Fruit fly (Drosophila melanogaster) whole organism, embryonic: ENCODE results near the gene CG15283.
A peak's percentile ranks its signal among the peaks of the same experiment; 100 is the strongest.

ENCODE experiments used
- Awh ChIP-seq: fragments of 200-800 bp; sonication (Bioruptor generic); IDR thresholded peaks from 2 replicates; pipeline ENCODE4, ENCODE4 v1.3.6; 2022; ENCODE audit warnings: missing biosample characterization, missing genetic modification characterization
- B-H1 ChIP-seq: fragments of 200-800 bp; sonication (Bioruptor generic); IDR thresholded peaks from 3 replicates; pipeline ENCODE4 v1.3.6; 2022; ENCODE audit warnings: missing biosample characterization, missing genetic modification characterization
- Bgb ChIP-seq: fragments of 200-800 bp; sonication (Bioruptor generic); IDR thresholded peaks from 2 replicates; pipeline ENCODE4 v1.3.6; 2022; ENCODE audit warnings: missing biosample characterization, missing genetic modification characterization; ENCODE audit not compliant: partially characterized antibody
- BtbVII ChIP-seq: fragments of 200-800 bp; sonication (Bioruptor generic); optimal IDR thresholded peaks from 3 replicates; lab custom pipeline; 2017; ENCODE audit warnings: missing biosample characterization, mild to moderate bottlenecking, missing genetic modification characterization
- CG12155 ChIP-seq: fragments of 200-800 bp; sonication (Bioruptor generic); optimal IDR thresholded peaks from 3 replicates; lab custom pipeline; 2016; ENCODE audit warnings: missing biosample characterization, missing genetic modification characterization
- CG14710 ChIP-seq: fragments of 200-800 bp; sonication (Bioruptor generic); optimal IDR thresholded peaks from 3 replicates; lab custom pipeline; 2019; ENCODE audit warnings: missing biosample characterization, mild to moderate bottlenecking, missing genetic modification characterization, moderate library complexity
- CG15479 ChIP-seq: fragments of 200-800 bp; sonication (Bioruptor generic); optimal IDR thresholded peaks from 3 replicates; lab custom pipeline; 2019; ENCODE audit warnings: missing biosample characterization, mild to moderate bottlenecking, missing genetic modification characterization, moderate library complexity
- CG1647 ChIP-seq: fragments of 200-800 bp; sonication (Bioruptor generic); optimal IDR thresholded peaks from 3 replicates; lab custom pipeline; 2016; ENCODE audit warnings: missing biosample characterization, missing genetic modification characterization
- CG1792 ChIP-seq: fragments of 200-800 bp; sonication (Bioruptor generic); optimal IDR thresholded peaks from 2 replicates; lab custom pipeline; 2016; ENCODE audit warnings: missing biosample characterization, missing genetic modification characterization
- CG2129 ChIP-seq: fragments of 200-800 bp; sonication (Bioruptor generic); IDR thresholded peaks from 2 replicates; pipeline ENCODE4 v1.3.6; 2022; ENCODE audit warnings: missing biosample characterization, missing genetic modification characterization; ENCODE audit not compliant: partially characterized antibody
- CG30020 ChIP-seq: fragments of 200-800 bp; optimal IDR thresholded peaks from 2 replicates; lab custom pipeline; 2019; ENCODE audit warnings: missing biosample characterization, mild to moderate bottlenecking, missing genetic modification characterization, moderate library complexity
- CG31441 ChIP-seq: fragments of 200-800 bp; sonication (Bioruptor generic); IDR thresholded peaks from 2 replicates; pipeline ENCODE4 v1.3.6; 2022; ENCODE audit warnings: missing biosample characterization, missing genetic modification characterization
- CG33213 ChIP-seq: fragments of 200-800 bp; sonication (Bioruptor generic); optimal IDR thresholded peaks from 3 replicates; lab custom pipeline; 2016; ENCODE audit warnings: missing biosample characterization, missing genetic modification characterization
- CG3407 ChIP-seq: fragments of 200-800 bp; sonication (Bioruptor generic); optimal IDR thresholded peaks from 2 replicates; lab custom pipeline; 2018; ENCODE audit warnings: missing biosample characterization, mild to moderate bottlenecking, missing genetic modification characterization
- CG4360 ChIP-seq: fragments of 200-800 bp; sonication (Bioruptor generic); IDR thresholded peaks from 2 replicates; pipeline ENCODE4 v1.3.6; 2022; ENCODE audit warnings: missing biosample characterization, missing genetic modification characterization
- CG4707 ChIP-seq: fragments of 200-800 bp; sonication (Bioruptor generic); optimal IDR thresholded peaks from 2 replicates; lab custom pipeline; 2018; ENCODE audit warnings: missing biosample characterization, mild to moderate bottlenecking, missing genetic modification characterization, moderate library complexity
- CG5180 ChIP-seq: fragments of 200-800 bp; sonication (Bioruptor generic); optimal IDR thresholded peaks from 3 replicates; lab custom pipeline; 2017; ENCODE audit warnings: missing biosample characterization, missing genetic modification characterization, mild to moderate bottlenecking, moderate library complexity, missing genetic modification reagents
- CG7963 ChIP-seq: fragments of 200-800 bp; sonication (Bioruptor generic); IDR thresholded peaks from 3 replicates; pipeline ENCODE4 v1.3.6; 2022; ENCODE audit warnings: missing biosample characterization, missing genetic modification characterization; ENCODE audit not compliant: partially characterized antibody
- CG7987 ChIP-seq: fragments of 200-800 bp; sonication (Bioruptor generic); optimal IDR thresholded peaks from 2 replicates; lab custom pipeline; 2018; ENCODE audit warnings: missing biosample characterization, mild to moderate bottlenecking, missing genetic modification characterization, moderate library complexity
- CG8944 ChIP-seq: fragments of 200-800 bp; sonication (Bioruptor generic); optimal IDR thresholded peaks from 3 replicates; lab custom pipeline; 2016; ENCODE audit warnings: missing biosample characterization, missing genetic modification characterization
- CoRest ChIP-seq: fragments of 200-800 bp; sonication (Bioruptor generic); optimal IDR thresholded peaks from 3 replicates; lab custom pipeline; 2018; ENCODE audit warnings: missing biosample characterization, mild to moderate bottlenecking, missing genetic modification characterization, moderate library complexity
- Drgx ChIP-seq: fragments of 200-800 bp; sonication (Bioruptor generic); IDR thresholded peaks from 2 replicates; pipeline ENCODE4 v1.3.6; 2022; ENCODE audit warnings: missing biosample characterization, missing genetic modification characterization
- E2f1 ChIP-seq: fragments of 200-800 bp; sonication (Bioruptor generic); IDR thresholded peaks from 2 replicates; pipeline ENCODE4 v1.3.6; 2022; ENCODE audit warnings: missing biosample characterization, missing genetic modification characterization
- Ets97D ChIP-seq: fragments of 200-800 bp; sonication (Bioruptor generic); optimal IDR thresholded peaks from 3 replicates; lab custom pipeline; 2016; ENCODE audit warnings: missing biosample characterization, missing genetic modification characterization
- Hr78 ChIP-seq, 2 experiments: fragments of 200-800 bp in 1 of 2; fragments of >200 bp in 1 of 2; sonication (Bioruptor generic) in 1 of 2; optimal IDR thresholded peaks; 2 replicates each; lab custom pipeline; 2017 to 2019; ENCODE audit warnings: missing biosample characterization in 2 of 2, missing genetic modification characterization in 2 of 2, mild to moderate bottlenecking in 1 of 2, moderate library complexity in 1 of 2
- Lpt ChIP-seq: fragments of >200 bp; optimal IDR thresholded peaks from 2 replicates; lab custom pipeline; 2018; ENCODE audit warnings: missing biosample characterization, missing genetic modification characterization
- Oaz ChIP-seq: fragments of 200-800 bp; sonication (Bioruptor generic); IDR thresholded peaks from 2 replicates; pipeline ENCODE4 v1.3.6; 2022; ENCODE audit warnings: missing biosample characterization, missing genetic modification characterization
- Ravus ChIP-seq: fragments of 200-800 bp; sonication (Bioruptor generic); IDR thresholded peaks from 2 replicates; pipeline ENCODE4 v1.3.6; 2022; ENCODE audit warnings: missing biosample characterization, missing genetic modification characterization
- Rfx ChIP-seq: fragments of 200-800 bp; sonication (Bioruptor generic); IDR thresholded peaks from 2 replicates; pipeline ENCODE4 v1.3.6; 2022; ENCODE audit warnings: missing biosample characterization, missing genetic modification characterization
- Sry-δ ChIP-seq: fragments of 200-800 bp; sonication (Bioruptor generic); optimal IDR thresholded peaks from 2 replicates; lab custom pipeline; 2016; ENCODE audit warnings: missing biosample characterization, missing genetic modification characterization
- Ssrp ChIP-seq: fragments of 200-800 bp; sonication (Bioruptor generic); optimal IDR thresholded peaks from 2 replicates; lab custom pipeline; 2018; ENCODE audit warnings: missing biosample characterization, mild to moderate bottlenecking, missing genetic modification characterization, moderate library complexity
- ap ChIP-seq: fragments of 200-800 bp; sonication (Bioruptor generic); IDR thresholded peaks from 2 replicates; pipeline ENCODE4 v1.3.6; 2022; ENCODE audit warnings: missing biosample characterization, missing genetic modification characterization
- ato ChIP-seq: fragments of 200-800 bp; sonication (Bioruptor generic); IDR thresholded peaks from 2 replicates; pipeline ENCODE4 v1.3.6; 2022; ENCODE audit warnings: missing biosample characterization, missing genetic modification characterization; ENCODE audit not compliant: partially characterized antibody
- bowl ChIP-seq: fragments of 200-800 bp; sonication (Bioruptor generic); IDR thresholded peaks from 2 replicates; pipeline ENCODE4 v1.3.6; 2022; ENCODE audit warnings: missing biosample characterization, missing genetic modification characterization
- bsh ChIP-seq, 2 experiments: fragments of 200-800 bp; sonication (Bioruptor generic); optimal IDR thresholded peaks; 2 replicates each; lab custom pipeline; 2017 to 2018; ENCODE audit warnings: mild to moderate bottlenecking in 2 of 2, missing biosample characterization in 2 of 2, missing genetic modification characterization in 2 of 2, moderate library complexity in 1 of 2
- cad ChIP-seq: fragments of >200 bp; optimal IDR thresholded peaks from 2 replicates; lab custom pipeline; 2017; ENCODE audit warnings: missing biosample characterization, missing genetic modification characterization
- chm ChIP-seq: fragments of 200-800 bp; sonication (Bioruptor generic); IDR thresholded peaks from 2 replicates; pipeline ENCODE4 v1.3.6; 2022; ENCODE audit warnings: missing biosample characterization, missing genetic modification characterization
- crc ChIP-seq: fragments of 200-800 bp; sonication (Bioruptor generic); optimal IDR thresholded peaks from 2 replicates; lab custom pipeline; 2016; ENCODE audit warnings: missing biosample characterization, missing genetic modification characterization
- dm ChIP-seq: fragments of 200-800 bp; sonication (Bioruptor generic); optimal IDR thresholded peaks from 3 replicates; lab custom pipeline; 2016; ENCODE audit warnings: missing biosample characterization, missing genetic modification characterization
- dpn ChIP-seq, 2 experiments: fragments of 200-800 bp; sonication (Bioruptor generic); optimal IDR thresholded peaks; 3 replicates each; lab custom pipeline; 2016; ENCODE audit warnings: missing biosample characterization in 2 of 2, missing genetic modification characterization in 2 of 2
- gsb ChIP-seq: fragments of 200-800 bp; sonication (Bioruptor generic); IDR thresholded peaks from 2 replicates; pipeline ENCODE4 v1.3.6; 2022; ENCODE audit warnings: missing biosample characterization, missing genetic modification characterization
- hbn ChIP-seq: fragments of 200-800 bp; sonication (Bioruptor generic); IDR thresholded peaks from 2 replicates; pipeline ENCODE4 v1.3.6; 2022; ENCODE audit warnings: missing biosample characterization, missing genetic modification characterization; ENCODE audit not compliant: partially characterized antibody
- mld ChIP-seq: fragments of 200-800 bp; sonication (Bioruptor generic); IDR thresholded peaks from 3 replicates; pipeline ENCODE4 v1.3.6; 2022; ENCODE audit warnings: missing biosample characterization, missing genetic modification characterization; ENCODE audit not compliant: partially characterized antibody
- nmo ChIP-seq: fragments of 200-800 bp; sonication (Bioruptor generic); optimal IDR thresholded peaks from 2 replicates; lab custom pipeline; 2018; ENCODE audit warnings: missing biosample characterization, mild to moderate bottlenecking, missing genetic modification characterization, moderate library complexity
- ranshi ChIP-seq: fragments of 200-800 bp; sonication (Bioruptor generic); IDR thresholded peaks from 2 replicates; pipeline ENCODE4 v1.3.6; 2022; ENCODE audit warnings: missing biosample characterization, missing genetic modification characterization
- rib ChIP-seq: fragments of 200-800 bp; sonication (Bioruptor generic); IDR thresholded peaks from 2 replicates; pipeline ENCODE4 v1.3.6; 2022; ENCODE audit warnings: missing biosample characterization, missing genetic modification characterization
- sd ChIP-seq: fragments of 200-800 bp; sonication (Bioruptor generic); optimal IDR thresholded peaks from 3 replicates; lab custom pipeline; 2018; ENCODE audit warnings: missing biosample characterization, mild to moderate bottlenecking, missing genetic modification characterization, moderate library complexity
- tio ChIP-seq: fragments of 200-800 bp; sonication (Bioruptor generic); optimal IDR thresholded peaks from 2 replicates; lab custom pipeline; 2017; ENCODE audit warnings: missing biosample characterization, missing genetic modification characterization, inconsistent platforms
- unc-4 ChIP-seq: fragments of 200-800 bp; sonication (Bioruptor generic); IDR thresholded peaks from 2 replicates; pipeline ENCODE4 v1.3.6; 2022; ENCODE audit warnings: missing biosample characterization, missing genetic modification characterization; ENCODE audit not compliant: partially characterized antibody

Gene CG15283

dm6 chr2L:14462644-14463394 lies 12.1 kb upstream of the CG15283 start (continued):
- TF ChIP-seq CG3407 (GFP tag; lab: Kevin White, UChicago) (peak; percentile 71), CG12155 (no peak), Oaz (GFP tag; lab: Robert Waterston, UW) (0 out of 2 replicates have a peak, but pooled peaks have one; percentile 20), CG30020 (tag; lab: Kevin White, UChicago) (peak; percentile 57), chm (GFP tag; lab: Robert Waterston, UW) (no peak), CG5180 (peak; percentile 75), bowl (GFP tag; lab: Robert Waterston, UW) (no peak), Rfx (no peak), ap (GFP tag; lab: Robert Waterston, UW) (0 out of 2 replicates have a peak, but pooled peaks have one; percentile 43), Lpt (no peak), Awh (GFP tag; lab: Robert Waterston, UW) (peak; percentile 93), bsh (GFP tag; optimal IDR thresholded peaks at IDR 0.05; lab: Kevin White, UChicago) (peak in 1 of 2 experiments; percentile 78), sd (tag; lab: Kevin White, UChicago) (no peak), dm (no peak), CoRest (tag; lab: Kevin White, UChicago) (peak; percentile 85), CG7963 (no peak), nmo (peak; percentile 89), Ravus (no peak), CG2129 (no peak), cad (GFP tag; lab: Kevin White, UChicago) (peak; percentile 16), Ssrp (tag; lab: Kevin White, UChicago) (peak; percentile 85), CG1647 (GFP tag; lab: Kevin White, UChicago) (no peak), BtbVII (peak; percentile 28), CG4360 (GFP tag; lab: Robert Waterston, UW) (peak; percentile 29; the same call in 1 of the 2 replicates), CG33213 (no peak), B-H1 (GFP tag; lab: Robert Waterston, UW) (peak; percentile 65; the same call in 2 of the 3 replicates), Drgx (GFP tag; lab: Robert Waterston, UW) (no peak), Bgb (GFP tag; lab: Robert Waterston, UW) (no peak), crc (no peak), CG4707 (GFP tag; lab: Kevin White, UChicago) (peak; percentile 41), CG1792 (no peak), Hr78 (GFP tag; optimal IDR thresholded peaks at IDR 0.05; lab: Kevin White, UChicago) (peak in 1 of 2 experiments; percentile 58), CG31441 (GFP tag; lab: Robert Waterston, UW) (peak; percentile 88), mld (GFP tag; lab: Robert Waterston, UW) (no peak), ato (GFP tag; lab: Robert Waterston, UW) (no peak), E2f1 (GFP tag; lab: Robert Waterston, UW) (peak; percentile 77), CG8944 (GFP tag; lab: Kevin White, UChicago) (no peak), unc-4 (no peak), CG15479 (GFP tag; lab: Kevin White, UChicago) (no peak), gsb (GFP tag; lab: Robert Waterston, UW) (peak; percentile 21; the same call in 1 of the 2 replicates), ranshi (GFP tag; lab: Robert Waterston, UW) (peak; percentile 27; the same call in 1 of the 2 replicates), Ets97D (GFP tag; lab: Kevin White, UChicago) (no peak), Sry-δ (GFP tag; lab: Kevin White, UChicago) (no peak), hbn (GFP tag; lab: Robert Waterston, UW) (no peak), rib (GFP tag; lab: Robert Waterston, UW) (no peak), dpn (GFP tag; optimal IDR thresholded peaks at IDR 0.05; lab: Kevin White, UChicago) (peak in 1 of 2 experiments; percentile 16), CG7987 (peak; percentile 58), CG14710 (peak; percentile 92), tio (GFP tag; lab: Kevin White, UChicago) (peak; percentile 59)
